Fruit fly (Drosophila melanogaster) whole organism: ENCODE measurements around the gene ash1.

Experiments
- pan ChIP-seq: fragments of >200 bp; optimal IDR thresholded peaks from 2 replicates; lab custom pipeline; 2017
- psq ChIP-seq: fragments of >200 bp; optimal IDR thresholded peaks from 2 replicates; lab custom pipeline; 2017

DNA sequence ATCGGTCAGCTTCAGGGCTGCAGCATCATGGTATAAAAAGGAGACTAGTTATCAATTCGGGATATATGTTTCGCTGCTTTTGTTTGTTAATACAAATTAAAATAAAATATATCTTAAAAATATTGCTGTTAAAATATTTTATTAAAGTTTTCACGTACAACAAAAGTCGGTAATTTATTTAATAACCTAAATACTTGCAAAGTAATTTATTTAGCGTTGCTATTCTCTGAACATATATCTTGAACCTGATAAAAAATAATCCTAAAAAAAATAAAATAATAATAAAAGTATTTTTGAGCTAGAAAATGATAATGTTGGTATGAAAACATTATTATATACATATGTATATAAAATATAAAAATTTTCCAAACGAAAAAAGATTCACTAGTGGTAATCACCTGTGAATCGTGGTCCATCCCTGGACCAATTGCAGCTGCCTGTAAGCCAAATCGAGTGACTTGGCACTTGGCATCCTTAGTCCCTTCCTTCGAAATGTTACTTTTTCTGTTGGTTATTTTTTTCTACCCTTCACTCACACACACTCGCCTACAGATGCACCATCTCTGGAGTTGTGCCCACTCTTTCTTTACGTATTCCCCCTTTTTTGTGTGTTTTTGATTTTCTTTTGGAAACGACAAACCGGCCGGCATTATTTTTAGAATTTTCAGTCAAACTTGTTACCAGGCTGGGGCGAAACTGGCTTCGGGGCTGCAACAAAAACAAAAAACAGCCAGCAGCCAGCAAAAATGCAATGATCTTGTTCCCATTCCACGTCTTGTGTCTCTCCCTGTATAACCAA, 41.2 kb downstream of the ash1 start:
- TF ChIP-seq pan (lab: Kevin White, UChicago) (no peak), psq (no peak)
